Worm (Caenorhabditis elegans): Measurements from ENCODE around the gene Y45G5AM.9.

Y45G5AM.9 gene

ce11 chrV:4195283-4195682, 846 bp upstream of the Y45G5AM.9 start, which contains the start of gene algn-5 (continued):
- no peak for TF ChIP-seq skn-1 (tag; optimal IDR thresholded peaks at IDR 0.05)
- TF ChIP-seq ztf-4 (tag; optimal IDR thresholded peaks at IDR 0.05), result no peak

- TF ChIP-seq nhr-47 (tag; optimal IDR thresholded peaks at IDR 0.05), result peak; percentile 50
- peak; percentile 92 for TF ChIP-seq nhr-85 (tag)
- peak; percentile 45 for TF ChIP-seq lin-13 (GFP tag; optimal IDR thresholded peaks at IDR 0.05)
- TF ChIP-seq unc-86 (tag; optimal IDR thresholded peaks at IDR 0.05), result peak; percentile 41
- no peak for TF ChIP-seq C16A3.4 (tag; optimal IDR thresholded peaks at IDR 0.05)
- no peak for TF ChIP-seq nhr-77 (tag; optimal IDR thresholded peaks at IDR 0.05)
- TF ChIP-seq efl-1 (optimal IDR thresholded peaks at IDR 0.05), result no peak
- peak; percentile 12 to 89 for TF ChIP-seq efl-1 (GFP tag; optimal IDR thresholded peaks at IDR 0.05 in 1 of 2)
- TF ChIP-seq mdl-1 (tag; optimal IDR thresholded peaks at IDR 0.05), result no peak
- no peak for TF ChIP-seq efl-3 (GFP tag; optimal IDR thresholded peaks at IDR 0.05)
- peak; percentile 11 for TF ChIP-seq blmp-1 (tag; optimal IDR thresholded peaks at IDR 0.05)
- peak; percentile 47 for TF ChIP-seq dsc-1 (tag; optimal IDR thresholded peaks at IDR 0.05)
- TF ChIP-seq elt-3 (tag; optimal IDR thresholded peaks at IDR 0.05), result peak in 1 of 6 experiments; percentile 44
- TF ChIP-seq nhr-90 (tag; optimal IDR thresholded peaks at IDR 0.05; ENCODE audit: poor library complexity), result peak; percentile 24
- peak; percentile 4 for TF ChIP-seq irx-1 (tag; optimal IDR thresholded peaks at IDR 0.05)
- no peak for TF ChIP-seq egl-13 (tag; optimal IDR thresholded peaks at IDR 0.05)
- TF ChIP-seq ztf-11 (tag; optimal IDR thresholded peaks at IDR 0.05), result no peak
- TF ChIP-seq dpl-1 (GFP tag; optimal IDR thresholded peaks at IDR 0.05), result peak in 2 of 3 experiments; percentile 14 to 41
- TF ChIP-seq snu-23 (GFP tag; optimal IDR thresholded peaks at IDR 0.05), result peak; percentile 19
- peak; percentile 63 for TF ChIP-seq fkh-8 (tag; optimal IDR thresholded peaks at IDR 0.05)
- TF ChIP-seq nhr-20 (tag; optimal IDR thresholded peaks at IDR 0.05), result peak; percentile 62
- TF ChIP-seq lin-39 (tag; optimal IDR thresholded peaks at IDR 0.05), result no peak
- peak; percentile 26 for TF ChIP-seq vab-15 (tag; optimal IDR thresholded peaks at IDR 0.05)
- TF ChIP-seq lin-35 (GFP tag; optimal IDR thresholded peaks at IDR 0.05), result peak; percentile 8 to 70
- TF ChIP-seq nhr-71 (tag; optimal IDR thresholded peaks at IDR 0.05), result peak; percentile 62
- peak; percentile 88 for TF ChIP-seq grh-1 (GFP tag; IDR thresholded peaks at IDR 0.05)
- no peak for TF ChIP-seq xbp-1 (tag; optimal IDR thresholded peaks at IDR 0.05)
- no peak for TF ChIP-seq tlp-1 (tag; optimal IDR thresholded peaks at IDR 0.05)
- TF ChIP-seq ceh-82 (tag; optimal IDR thresholded peaks at IDR 0.05), result peak in 1 of 3 experiments; percentile 21
- peak; percentile 59 for TF ChIP-seq lin-14 (GFP tag; optimal IDR thresholded peaks at IDR 0.05)
Measured at ce11 chrV:4192688-4193471, 1.6 kb downstream of the Y45G5AM.9 start.

ce11 chrV:4190232-4190631, 4.2 kb downstream of the Y45G5AM.9 start:
- TF ChIP-seq irx-1 (tag; optimal IDR thresholded peaks at IDR 0.05) (no peak), ama-1 (optimal IDR thresholded peaks at IDR 0.05) (peak; percentile 7), efl-1 (optimal IDR thresholded peaks at IDR 0.05) (no peak), efl-1 (GFP tag; optimal IDR thresholded peaks at IDR 0.05 in 1 of 2) (peak in 1 of 2 experiments; percentile 2), nhr-71 (tag; optimal IDR thresholded peaks at IDR 0.05) (no peak), lin-35 (GFP tag; optimal IDR thresholded peaks at IDR 0.05) (no peak), hlh-4 (tag; optimal IDR thresholded peaks at IDR 0.05) (no peak)

- TF ChIP-seq sup-37 (GFP tag; optimal IDR thresholded peaks at IDR 0.05), result no peak
- no peak for TF ChIP-seq nhr-12 (tag; optimal IDR thresholded peaks at IDR 0.05)
- no peak for TF ChIP-seq aly-2 (tag; optimal IDR thresholded peaks at IDR 0.05)
- TF ChIP-seq ces-1 (GFP tag; optimal IDR thresholded peaks at IDR 0.05), result no peak
- no peak for TF ChIP-seq ets-5 (GFP tag; IDR thresholded peaks at IDR 0.05)
- no peak for TF ChIP-seq ama-1 (optimal IDR thresholded peaks at IDR 0.05)
- no peak for TF ChIP-seq alr-1 (tag; optimal IDR thresholded peaks at IDR 0.05; ENCODE audit: borderline replicate concordance)
- no peak for TF ChIP-seq zip-4 (GFP tag; optimal IDR thresholded peaks at IDR 0.05)
- no peak for TF ChIP-seq ceh-8 (GFP tag; optimal IDR thresholded peaks at IDR 0.05)
- no peak for TF ChIP-seq efl-3 (GFP tag; optimal IDR thresholded peaks at IDR 0.05)
- TF ChIP-seq zag-1 (tag; optimal IDR thresholded peaks at IDR 0.05), result no peak
- TF ChIP-seq jun-1 (tag; optimal IDR thresholded peaks at IDR 0.05), result no peak
Measured at ce11 chrV:4189618-4190017, 4.8 kb downstream of the Y45G5AM.9 start.
